Fruit fly (Drosophila melanogaster): ENCODE measurements around the gene CG4619.
A peak's percentile ranks its signal among the peaks of the same experiment; 100 is the strongest.

CG4619 gene

dm6 chr2L:9919949-9920348, 18.7 kb upstream of the CG4619 start, which contains the start of gene CG4594:
CG4594 (plus strand) TSS chr2L:9920160.
- TF ChIP-seq Myc (optimal IDR thresholded peaks at IDR 0.05): no peak
- peak; percentile 41 for TF ChIP-seq sage (GFP tag; optimal IDR thresholded peaks at IDR 0.05)
- TF ChIP-seq foxo (GFP tag; optimal IDR thresholded peaks at IDR 0.05): no peak
- no peak for TF ChIP-seq Hnf4 (GFP tag; optimal IDR thresholded peaks at IDR 0.05)
- TF ChIP-seq CrebA (GFP tag; optimal IDR thresholded peaks at IDR 0.05; ENCODE audit: borderline replicate concordance): no peak
- TF ChIP-seq psq (GFP tag; optimal IDR thresholded peaks at IDR 0.05): no peak
- TF ChIP-seq br (GFP tag; optimal IDR thresholded peaks at IDR 0.05): no peak

- TF ChIP-seq dl (GFP tag; optimal IDR thresholded peaks at IDR 0.05; ENCODE audit: insufficient read depth in 1 of 2, partially characterized antibody in 2 of 2) (no peak), dmrt93B (GFP tag; optimal IDR thresholded peaks at IDR 0.05) (peak; percentile 25), dsf (GFP tag; optimal IDR thresholded peaks at IDR 0.05; ENCODE audit: borderline replicate concordance) (no peak), CG32264 (GFP tag; optimal IDR thresholded peaks at IDR 0.05) (peak; percentile 19), N (GFP tag; optimal IDR thresholded peaks at IDR 0.05) (no peak), Dif (GFP tag; optimal IDR thresholded peaks at IDR 0.05; ENCODE audit: partially characterized antibody) (no peak), CG9705 (GFP tag; optimal IDR thresholded peaks at IDR 0.05) (peak; percentile 43), jim (GFP tag; optimal IDR thresholded peaks at IDR 0.05) (no peak), usp (GFP tag; optimal IDR thresholded peaks at IDR 0.05) (no peak), br (GFP tag; optimal IDR thresholded peaks at IDR 0.05) (peak; percentile 73), sv (GFP tag; optimal IDR thresholded peaks at IDR 0.05) (peak; percentile 43), Jra (GFP tag; optimal IDR thresholded peaks at IDR 0.05) (peak; percentile 26), Dfd (GFP tag; optimal IDR thresholded peaks at IDR 0.05) (no peak), woc (GFP tag; optimal IDR thresholded peaks at IDR 0.05) (peak; percentile 52), lola (GFP tag; optimal IDR thresholded peaks at IDR 0.05) (no peak), pan (optimal IDR thresholded peaks at IDR 0.05) (no peak), fru (GFP tag; optimal IDR thresholded peaks at IDR 0.05) (no peak), Abd-B (GFP tag; optimal IDR thresholded peaks at IDR 0.05) (no peak), psq (GFP tag; optimal IDR thresholded peaks at IDR 0.05) (peak; percentile 39), OdsH (GFP tag; optimal IDR thresholded peaks at IDR 0.05) (peak; percentile 62), Rel (GFP tag; optimal IDR thresholded peaks at IDR 0.05) (no peak), Rel (tag; optimal IDR thresholded peaks at IDR 0.05) (no peak), Myc (optimal IDR thresholded peaks at IDR 0.05) (no peak), brk (GFP tag; optimal IDR thresholded peaks at IDR 0.05) (no peak), h (GFP tag; optimal IDR thresholded peaks at IDR 0.05) (peak; percentile 78), Sp1 (GFP tag; optimal IDR thresholded peaks at IDR 0.05) (no peak), sage (GFP tag; optimal IDR thresholded peaks at IDR 0.05) (no peak), Hr83 (GFP tag; optimal IDR thresholded peaks at IDR 0.05; ENCODE audit: poor library complexity, severe bottlenecking) (peak; percentile 60), foxo (GFP tag; optimal IDR thresholded peaks at IDR 0.05) (peak in 1 of 2 experiments; percentile 81), HLH106 (tag; optimal IDR thresholded peaks at IDR 0.05) (peak; percentile 73), tai (GFP tag; optimal IDR thresholded peaks at IDR 0.05) (no peak)
Observed at dm6 chr2L:9921401-9921800, 17.3 kb upstream of the CG4619 start, which contains the start of gene CG4592. CG4592 (plus strand) TSS chr2L:9921633.

dm6 chr2L:9924765-9925164, 13.9 kb upstream of the CG4619 start, which contains the start of the genes TbCMF46 and CG42366:
TbCMF46 (minus strand) TSS chr2L:9924865.
CG42366 (plus strand) TSS chr2L:9925161.
- TF ChIP-seq Mio (GFP tag; optimal IDR thresholded peaks at IDR 0.05): no peak
- no peak for TF ChIP-seq ey (GFP tag; optimal IDR thresholded peaks at IDR 0.05)
- TF ChIP-seq lola (GFP tag; optimal IDR thresholded peaks at IDR 0.05): no peak
- TF ChIP-seq OdsH (GFP tag; optimal IDR thresholded peaks at IDR 0.05): no peak
- TF ChIP-seq h (GFP tag; optimal IDR thresholded peaks at IDR 0.05): no peak
- TF ChIP-seq brk (GFP tag; optimal IDR thresholded peaks at IDR 0.05): no peak
- no peak for TF ChIP-seq Hr78 (GFP tag; optimal IDR thresholded peaks at IDR 0.05)
- no peak for TF ChIP-seq sv (GFP tag; optimal IDR thresholded peaks at IDR 0.05)
- no peak for TF ChIP-seq Sp1 (GFP tag; optimal IDR thresholded peaks at IDR 0.05)
- TF ChIP-seq Dif (GFP tag; optimal IDR thresholded peaks at IDR 0.05; ENCODE audit: partially characterized antibody): no peak
- TF ChIP-seq usp (GFP tag; optimal IDR thresholded peaks at IDR 0.05): no peak
- no peak for TF ChIP-seq Hnf4 (GFP tag; optimal IDR thresholded peaks at IDR 0.05)
- TF ChIP-seq Vsx2 (GFP tag; optimal IDR thresholded peaks at IDR 0.05; ENCODE audit: partially characterized antibody): no peak
- no peak for TF ChIP-seq dl (GFP tag; optimal IDR thresholded peaks at IDR 0.05; ENCODE audit: insufficient read depth in 1 of 2, partially characterized antibody in 2 of 2)
- TF ChIP-seq woc (GFP tag; optimal IDR thresholded peaks at IDR 0.05): no peak
- no peak for TF ChIP-seq dsf (GFP tag; optimal IDR thresholded peaks at IDR 0.05; ENCODE audit: borderline replicate concordance)
- TF ChIP-seq Myc (optimal IDR thresholded peaks at IDR 0.05): no peak
- no peak for TF ChIP-seq br (GFP tag; optimal IDR thresholded peaks at IDR 0.05)
- TF ChIP-seq jim (GFP tag; optimal IDR thresholded peaks at IDR 0.05): no peak

Data from whole organism, wandering third instar larva.